Fruit fly (Drosophila melanogaster): ENCODE data around the gene ATPsynepsilonL.

The ATPsynepsilonL gene

DNA sequence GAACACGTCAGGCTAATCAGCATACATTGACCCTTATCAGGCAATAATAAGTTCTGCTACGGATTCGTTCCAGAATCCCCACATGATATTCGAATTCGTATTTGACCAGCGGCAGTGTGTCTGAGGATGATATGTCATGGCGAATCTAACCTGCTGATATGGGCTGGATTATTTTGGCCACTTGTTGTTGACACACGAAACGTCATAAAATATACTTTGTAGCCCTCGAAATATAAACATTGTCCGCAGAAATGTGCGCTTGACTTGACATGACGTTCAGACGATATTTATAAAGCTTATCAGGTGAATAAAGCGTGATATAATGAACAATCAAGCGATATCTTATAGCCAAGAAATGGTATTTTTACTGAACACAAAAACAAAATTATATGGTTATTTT, 44.8 kb downstream of the ATPsynepsilonL start:
- TF ChIP-seq acj6 (GFP tag; optimal IDR thresholded peaks at IDR 0.05): no peak
- no peak for TF ChIP-seq salr (GFP tag; optimal IDR thresholded peaks at IDR 0.05)
- no peak for TF ChIP-seq spab (GFP tag; optimal IDR thresholded peaks at IDR 0.05)
- no peak for TF ChIP-seq CG3032 (tag; optimal IDR thresholded peaks at IDR 0.05)
- TF ChIP-seq ss (GFP tag; optimal IDR thresholded peaks at IDR 0.05): no peak
- TF ChIP-seq fd59A (GFP tag; optimal IDR thresholded peaks at IDR 0.05): no peak
- TF ChIP-seq Eip93F (GFP tag; optimal IDR thresholded peaks at IDR 0.05): no peak
- peak; percentile 17 for TF ChIP-seq CG6854 (GFP tag; optimal IDR thresholded peaks at IDR 0.05)
- no peak for TF ChIP-seq CG7368 (GFP tag; optimal IDR thresholded peaks at IDR 0.05)
- TF ChIP-seq Hr4 (GFP tag; optimal IDR thresholded peaks at IDR 0.05): no peak
- peak; percentile 41 for TF ChIP-seq Sox102F (GFP tag; optimal IDR thresholded peaks at IDR 0.05)
- peak; percentile 38 for TF ChIP-seq esn (GFP tag; optimal IDR thresholded peaks at IDR 0.05)
- TF ChIP-seq Sox15 (GFP tag; optimal IDR thresholded peaks at IDR 0.05): no peak
- TF ChIP-seq eg (GFP tag; IDR thresholded peaks at IDR 0.05): no peak
- TF ChIP-seq vri (GFP tag; optimal IDR thresholded peaks at IDR 0.05): peak; percentile 79
- no peak for TF ChIP-seq Smox (GFP tag; optimal IDR thresholded peaks at IDR 0.05)

DNA sequence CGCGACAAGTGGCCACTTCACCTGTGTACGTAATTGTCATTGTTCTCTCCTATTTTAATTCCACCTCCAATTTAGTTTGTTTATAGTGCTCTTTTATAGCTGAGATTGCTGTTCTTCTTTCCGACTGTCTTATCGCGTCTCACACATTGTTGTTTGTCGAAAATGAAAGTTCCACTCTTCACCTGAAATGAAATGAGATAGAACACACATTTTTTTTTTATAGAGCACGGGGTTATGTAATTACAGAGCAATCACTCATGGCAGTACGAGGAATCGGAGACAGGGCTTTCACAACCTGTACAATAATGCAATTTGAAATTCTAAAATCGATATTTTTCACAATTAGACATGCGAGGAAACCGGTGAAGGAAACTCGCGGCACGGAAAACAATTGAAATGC, 45.7 kb downstream of the ATPsynepsilonL start:
- no peak for TF ChIP-seq acj6 (GFP tag; optimal IDR thresholded peaks at IDR 0.05)
- peak; percentile 14 for TF ChIP-seq fkh (GFP tag; optimal IDR thresholded peaks at IDR 0.05)

DNA sequence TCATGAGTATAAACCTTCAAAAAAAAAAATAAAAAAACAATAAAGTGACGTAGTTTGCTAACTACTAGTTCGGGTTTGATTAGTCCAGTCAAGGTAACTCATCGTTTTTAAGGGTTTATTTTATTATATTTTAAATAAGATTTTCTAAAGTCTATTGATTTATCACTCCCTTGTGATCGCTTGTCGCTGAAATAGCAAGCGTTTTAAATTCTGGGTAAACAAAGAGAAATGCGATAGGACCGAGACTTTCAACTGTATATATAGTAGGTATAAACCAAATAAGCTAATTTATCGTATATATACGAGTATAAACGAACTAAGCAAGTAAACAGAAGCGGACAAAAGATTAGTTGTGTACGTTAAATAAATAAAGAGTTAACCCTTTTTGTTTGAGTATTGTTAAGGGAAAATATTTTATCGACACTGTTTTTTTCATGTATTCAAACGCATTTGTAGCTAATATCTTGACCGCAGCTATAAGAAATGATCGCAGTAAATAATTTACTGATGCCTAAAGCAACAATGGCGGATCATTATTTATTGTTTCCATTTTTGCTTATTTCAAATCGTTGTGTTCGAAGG, 47.0 kb downstream of the ATPsynepsilonL start:
- TF ChIP-seq CG8319 (GFP tag; optimal IDR thresholded peaks at IDR 0.05): no peak
- peak in 1 of 2 experiments; percentile 21 for TF ChIP-seq ss (GFP tag; optimal IDR thresholded peaks at IDR 0.05)
- TF ChIP-seq eg (GFP tag; IDR thresholded peaks at IDR 0.05): peak; percentile 67
- no peak for TF ChIP-seq dsx (GFP tag; optimal IDR thresholded peaks at IDR 0.05; ENCODE audit: poor library complexity, severe bottlenecking)
- TF ChIP-seq Ets96B (tag; optimal IDR thresholded peaks at IDR 0.05): peak; percentile 3
- TF ChIP-seq CG1621 (tag; optimal IDR thresholded peaks at IDR 0.05): no peak
- TF ChIP-seq CG7368 (GFP tag; optimal IDR thresholded peaks at IDR 0.05): peak; percentile 10
- no peak for TF ChIP-seq spab (GFP tag; optimal IDR thresholded peaks at IDR 0.05)
- no peak for TF ChIP-seq CG6276 (GFP tag; optimal IDR thresholded peaks at IDR 0.05)
- TF ChIP-seq CG4318 (GFP tag; optimal IDR thresholded peaks at IDR 0.05): no peak
- peak; percentile 62 for TF ChIP-seq pdm3 (GFP tag; optimal IDR thresholded peaks at IDR 0.05)
- TF ChIP-seq cyc (GFP tag; optimal IDR thresholded peaks at IDR 0.05): peak; percentile 64
- no peak for TF ChIP-seq Lpt (GFP tag; optimal IDR thresholded peaks at IDR 0.05)
- TF ChIP-seq CG9139 (GFP tag; optimal IDR thresholded peaks at IDR 0.05): peak; percentile 29
- TF ChIP-seq CG6163 (GFP tag; IDR thresholded peaks at IDR 0.05): peak; percentile 25; the same call in 1 of the 3 replicates
- TF ChIP-seq CG11762 (GFP tag; optimal IDR thresholded peaks at IDR 0.05; ENCODE audit: insufficient read depth): no peak
- peak; percentile 38 for TF ChIP-seq Hr4 (GFP tag; optimal IDR thresholded peaks at IDR 0.05)
- TF ChIP-seq Blimp-1 (GFP tag; optimal IDR thresholded peaks at IDR 0.05): no peak
- TF ChIP-seq Hr39 (GFP tag; optimal IDR thresholded peaks at IDR 0.05): peak; percentile 73
- peak; percentile 39 for TF ChIP-seq fkh (GFP tag; optimal IDR thresholded peaks at IDR 0.05)
- TF ChIP-seq CG34406 (GFP tag; optimal IDR thresholded peaks at IDR 0.05): peak; percentile 36
- peak; percentile 60 for TF ChIP-seq Smox (GFP tag; optimal IDR thresholded peaks at IDR 0.05)
- peak; percentile 61 for TF ChIP-seq acj6 (GFP tag; optimal IDR thresholded peaks at IDR 0.05)
- TF ChIP-seq CG32006 (GFP tag; optimal IDR thresholded peaks at IDR 0.05): no peak
- TF ChIP-seq Eip93F (GFP tag; optimal IDR thresholded peaks at IDR 0.05): no peak
- peak; percentile 14 for TF ChIP-seq CG16779 (tag; optimal IDR thresholded peaks at IDR 0.05)
- TF ChIP-seq lz (GFP tag; optimal IDR thresholded peaks at IDR 0.05): peak; percentile 47
- no peak; the same call in 1 of the 3 replicates for TF ChIP-seq CG8119 (GFP tag; IDR thresholded peaks at IDR 0.05)
- TF ChIP-seq CG6792 (GFP tag; optimal IDR thresholded peaks at IDR 0.05): peak; percentile 43
- TF ChIP-seq Sox102F (GFP tag; optimal IDR thresholded peaks at IDR 0.05): peak; percentile 41
- TF ChIP-seq CG31627 (GFP tag; optimal IDR thresholded peaks at IDR 0.05): peak; percentile 60
- peak; percentile 23 for TF ChIP-seq CG10669 (GFP tag; optimal IDR thresholded peaks at IDR 0.05)
- TF ChIP-seq Eip75B (GFP tag; optimal IDR thresholded peaks at IDR 0.05): peak; percentile 16
- TF ChIP-seq Eip78C (GFP tag): peak; percentile 86
- TF ChIP-seq Hr38 (GFP tag; optimal IDR thresholded peaks at IDR 0.05): no peak
- peak; percentile 42 for TF ChIP-seq achi (GFP tag; optimal IDR thresholded peaks at IDR 0.05)
- TF ChIP-seq Gug (GFP tag; IDR thresholded peaks at IDR 0.05): no peak
- peak; percentile 69 for TF ChIP-seq CG15336 (GFP tag; IDR thresholded peaks at IDR 0.05)
- peak in 1 of 2 experiments; percentile 20 for TF ChIP-seq salr (GFP tag; optimal IDR thresholded peaks at IDR 0.05)
